Worm (Caenorhabditis elegans) whole organism, mixed stage, embryonic: Measurements from ENCODE around the gene ptr-13.

Experiments
- blmp-1 ChIP-seq: fragments of 150-350 bp; optimal IDR thresholded peaks from 2 replicates; lab custom pipeline; 2014; ENCODE audit warnings: missing biosample characterization, missing genetic modification characterization
- lsy-2 ChIP-seq: fragments of 150-350 bp; optimal IDR thresholded peaks from 2 replicates; lab custom pipeline; 2014; ENCODE audit warnings: missing biosample characterization, missing genetic modification characterization
- mep-1 ChIP-seq: fragments of 150-350 bp; optimal IDR thresholded peaks from 2 replicates; lab custom pipeline; 2017; ENCODE audit warnings: missing biosample characterization, missing genetic modification reagents, missing genetic modification characterization, inconsistent platforms
- pha-4 ChIP-seq: fragments of 150-350 bp; optimal IDR thresholded peaks from 2 replicates; lab custom pipeline; 2018; ENCODE audit warnings: missing biosample characterization, missing genetic modification reagents, missing genetic modification characterization
- snpc-4 ChIP-seq: fragments of 150-350 bp; optimal IDR thresholded peaks from 2 replicates; lab custom pipeline; 2014; ENCODE audit warnings: missing biosample characterization, missing genetic modification characterization

DNA sequence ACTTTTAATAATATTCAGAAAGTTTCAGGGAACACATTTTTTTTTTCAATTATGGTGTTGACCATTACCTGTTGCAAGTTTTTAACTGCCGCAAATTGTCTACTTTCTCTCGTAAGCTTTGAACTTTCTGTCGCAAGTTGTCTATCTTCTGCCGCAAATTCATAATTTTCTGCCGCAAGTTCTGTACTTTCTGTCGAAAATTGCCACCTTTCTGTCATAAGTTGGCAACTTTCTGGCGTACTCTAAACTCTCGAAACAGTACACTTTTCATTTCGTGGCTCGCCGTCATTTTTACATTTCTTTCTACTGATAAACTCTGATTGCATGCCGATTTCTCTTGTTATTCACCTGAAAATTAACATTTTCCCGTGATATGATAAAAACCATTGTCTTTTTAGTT lies 6.9 kb downstream of the ptr-13 start:
- TF ChIP-seq pha-4 (tag; lab: Kevin White, UChicago), result no peak
- no peak for TF ChIP-seq mep-1
- no peak for TF ChIP-seq snpc-4 (tag; lab: Kevin White, UChicago)
- no peak for TF ChIP-seq lsy-2
- TF ChIP-seq blmp-1 (tag; lab: Kevin White, UChicago), result no peak
